Worm (Caenorhabditis elegans) whole organism, late embryonic: ENCODE data around the gene C01G6.9.

Experiments used
- C08G9.2 ChIP-seq: sonication (generic microtip); optimal IDR thresholded peaks from 2 replicates; lab custom pipeline; 2016; ENCODE audit warnings: mild to moderate bottlenecking, missing genetic modification characterization, moderate library complexity, missing compliant biosample characterization
- Y22D7AL.16 ChIP-seq: sonication (generic microtip); optimal IDR thresholded peaks from 2 replicates; lab custom pipeline; 2016; ENCODE audit warnings: missing genetic modification characterization, missing compliant biosample characterization
- ahr-1 ChIP-seq: sonication (generic microtip); optimal IDR thresholded peaks from 2 replicates; lab custom pipeline; 2016; ENCODE audit warnings: missing genetic modification characterization, missing compliant biosample characterization
- ama-1 ChIP-seq: fragments of 150-350 bp; optimal IDR thresholded peaks from 2 replicates; lab custom pipeline; 2014
- ceh-2 ChIP-seq: sonication (generic microtip); optimal IDR thresholded peaks from 2 replicates; lab custom pipeline; 2016; ENCODE audit warnings: missing genotype, missing genetic modification characterization, missing compliant biosample characterization
- ceh-31 ChIP-seq: sonication (generic microtip); optimal IDR thresholded peaks from 2 replicates; lab custom pipeline; 2016; ENCODE audit warnings: missing genetic modification characterization, missing compliant biosample characterization
- ceh-34 ChIP-seq: sonication (generic microtip); optimal IDR thresholded peaks from 2 replicates; lab custom pipeline; 2016; ENCODE audit warnings: mild to moderate bottlenecking, missing genetic modification characterization, missing compliant biosample characterization
- ceh-45 ChIP-seq: fragments of 200-800 bp; sonication (Bioruptor generic); IDR thresholded peaks from 2 replicates; pipeline ENCODE4 v1.3.6; 2022; ENCODE audit warnings: missing genetic modification reagents, missing genetic modification characterization, missing compliant biosample characterization
- ceh-48 ChIP-seq: sonication (generic microtip); optimal IDR thresholded peaks from 2 replicates; lab custom pipeline; 2016; ENCODE audit warnings: missing genetic modification characterization, inconsistent platforms, missing compliant biosample characterization
- ceh-6 ChIP-seq: fragments of 200-800 bp; sonication (Bioruptor generic); optimal IDR thresholded peaks from 2 replicates; lab custom pipeline; 2018; ENCODE audit warnings: mild to moderate bottlenecking, missing genetic modification characterization, missing compliant biosample characterization
- ceh-9 ChIP-seq: sonication (generic microtip); optimal IDR thresholded peaks from 2 replicates; lab custom pipeline; 2016; ENCODE audit warnings: mild to moderate bottlenecking, missing genetic modification characterization, inconsistent platforms, missing compliant biosample characterization
- che-1 ChIP-seq: sonication (generic microtip); optimal IDR thresholded peaks from 2 replicates; lab custom pipeline; 2016; ENCODE audit warnings: mild to moderate bottlenecking, missing genetic modification characterization, missing compliant biosample characterization
- dmd-4 ChIP-seq: sonication (generic microtip); optimal IDR thresholded peaks from 2 replicates; lab custom pipeline; 2016; ENCODE audit warnings: borderline replicate concordance, missing genetic modification characterization, missing compliant biosample characterization
- fkh-10 ChIP-seq: fragments of 150-350 bp; optimal IDR thresholded peaks from 2 replicates; lab custom pipeline; 2014; ENCODE audit warnings: missing biosample characterization, missing genetic modification reagents, missing genetic modification characterization
- gmeb-2 ChIP-seq: sonication (generic microtip); optimal IDR thresholded peaks from 2 replicates; lab custom pipeline; 2016; ENCODE audit warnings: missing genetic modification characterization, inconsistent platforms, missing compliant biosample characterization
- hlh-13 ChIP-seq: fragments of 200-800 bp; sonication (Bioruptor generic); optimal IDR thresholded peaks from 2 replicates; lab custom pipeline; 2018; ENCODE audit warnings: mild to moderate bottlenecking, missing genetic modification characterization, missing compliant biosample characterization
- hlh-15 ChIP-seq: sonication (generic microtip); optimal IDR thresholded peaks from 2 replicates; lab custom pipeline; 2016; ENCODE audit warnings: missing genetic modification characterization, missing compliant biosample characterization
- hlh-8 ChIP-seq: sonication (generic microtip); optimal IDR thresholded peaks from 2 replicates; lab custom pipeline; 2016; ENCODE audit warnings: missing genotype, missing genetic modification characterization, missing compliant biosample characterization
- mec-3 ChIP-seq: sonication (generic microtip); optimal IDR thresholded peaks from 2 replicates; lab custom pipeline; 2016; ENCODE audit warnings: borderline replicate concordance, missing genetic modification characterization, missing compliant biosample characterization
- nfya-1 ChIP-seq: sonication (generic microtip); optimal IDR thresholded peaks from 2 replicates; lab custom pipeline; 2017; ENCODE audit warnings: missing genetic modification characterization, mild to moderate bottlenecking, missing compliant biosample characterization, antibody characterized with exemption, moderate library complexity
- nhr-11 ChIP-seq: fragments of 150-350 bp; optimal IDR thresholded peaks from 2 replicates; lab custom pipeline; 2014; ENCODE audit warnings: missing biosample characterization, missing genetic modification characterization
- nhr-232 ChIP-seq: sonication (generic microtip); optimal IDR thresholded peaks from 2 replicates; lab custom pipeline; 2016; ENCODE audit warnings: missing genetic modification characterization, missing compliant biosample characterization
- odd-2 ChIP-seq: sonication (generic microtip); optimal IDR thresholded peaks from 2 replicates; lab custom pipeline; 2017; ENCODE audit warnings: antibody characterized with exemption, mild to moderate bottlenecking, missing genetic modification characterization, missing compliant biosample characterization
- pat-9 ChIP-seq: fragments of 200-800 bp; sonication (Bioruptor generic); optimal IDR thresholded peaks from 2 replicates; lab custom pipeline; 2018; ENCODE audit warnings: mild to moderate bottlenecking, missing genetic modification characterization, moderate library complexity, missing compliant biosample characterization
- pax-1 ChIP-seq: fragments of 150-350 bp; optimal IDR thresholded peaks from 2 replicates; lab custom pipeline; 2014; ENCODE audit warnings: missing biosample characterization, missing genetic modification characterization
- pha-4 ChIP-seq: fragments of 150-350 bp; optimal IDR thresholded peaks from 2 replicates; lab custom pipeline; 2018; ENCODE audit warnings: missing biosample characterization, missing genetic modification reagents, missing genetic modification characterization
- pros-1 ChIP-seq: fragments of 150-350 bp; optimal IDR thresholded peaks from 2 replicates; lab custom pipeline; 2014; ENCODE audit warnings: missing biosample characterization, missing genetic modification reagents, missing genetic modification characterization
- ref-2 ChIP-seq: sonication (generic microtip); optimal IDR thresholded peaks from 2 replicates; lab custom pipeline; 2016; ENCODE audit warnings: missing genetic modification characterization, missing compliant biosample characterization
- rnt-1 ChIP-seq: sonication (generic microtip); optimal IDR thresholded peaks from 2 replicates; lab custom pipeline; 2016; ENCODE audit warnings: missing genetic modification characterization, missing compliant biosample characterization
- sdc-2 ChIP-seq: sonication (generic microtip); optimal IDR thresholded peaks from 2 replicates; lab custom pipeline; 2016; ENCODE audit warnings: missing genotype, missing genetic modification characterization, missing compliant biosample characterization
- sox-2 ChIP-seq: fragments of 200-800 bp; sonication (Bioruptor generic); IDR thresholded peaks from 2 replicates; pipeline ENCODE4 v1.3.6; 2022; ENCODE audit warnings: missing genetic modification reagents, missing genetic modification characterization, missing compliant biosample characterization
- syd-9 ChIP-seq: sonication (generic microtip); optimal IDR thresholded peaks from 2 replicates; lab custom pipeline; 2016; ENCODE audit warnings: mild to moderate bottlenecking, missing genetic modification characterization, moderate library complexity, missing compliant biosample characterization
- ttx-3 ChIP-seq: sonication (generic microtip); optimal IDR thresholded peaks from 2 replicates; lab custom pipeline; 2016; ENCODE audit warnings: missing genetic modification reagents, missing genetic modification characterization, missing compliant biosample characterization
- unc-42 ChIP-seq: sonication (generic microtip); optimal IDR thresholded peaks from 2 replicates; lab custom pipeline; 2016; ENCODE audit warnings: missing genotype, missing genetic modification characterization, missing compliant biosample characterization
- unc-55 ChIP-seq: sonication (generic microtip); optimal IDR thresholded peaks from 2 replicates; lab custom pipeline; 2017; ENCODE audit warnings: missing biosample characterization, missing genetic modification reagents, missing genetic modification characterization

C01G6.9 gene

ce11 chrII:9313335-9313734, 17.7 kb upstream of the C01G6.9 start (continued):
- TF ChIP-seq C08G9.2 (tag; lab: Kevin White, UChicago) (no peak), ceh-31 (tag; lab: Kevin White, UChicago) (peak; percentile 83), odd-2 (tag; lab: Kevin White, UChicago) (no peak), sox-2 (GFP tag; lab: Robert Waterston, UW) (peak; percentile 73), hlh-15 (no peak), hlh-8 (tag; lab: Kevin White, UChicago) (no peak), ceh-9 (tag; lab: Kevin White, UChicago) (no peak), nhr-11 (tag; lab: Kevin White, UChicago) (no peak), gmeb-2 (tag; lab: Kevin White, UChicago) (no peak), hlh-13 (GFP tag; lab: Kevin White, UChicago) (no peak), ahr-1 (tag; lab: Kevin White, UChicago) (no peak), mec-3 (tag; lab: Kevin White, UChicago) (no peak), syd-9 (no peak), fkh-10 (no peak), nhr-232 (tag; lab: Kevin White, UChicago) (no peak), ceh-45 (GFP tag; lab: Robert Waterston, UW) (no peak), pat-9 (tag; lab: Kevin White, UChicago) (no peak), ceh-34 (tag; lab: Kevin White, UChicago) (peak; percentile 67), pax-1 (tag; lab: Kevin White, UChicago) (peak; percentile 93)

- TF ChIP-seq unc-42 (tag; lab: Kevin White, UChicago) (peak; percentile 88), nfya-1 (tag; lab: Kevin White, UChicago) (no peak), sdc-2 (tag; lab: Kevin White, UChicago) (no peak), hlh-8 (tag; lab: Kevin White, UChicago) (no peak)
These were observed 16.1 kb upstream of the C01G6.9 start for ce11 chrII:9311702-9312101.

ce11 chrII:9310794-9311193, 15.2 kb upstream of the C01G6.9 start:
- TF ChIP-seq unc-42 (tag; lab: Kevin White, UChicago): peak; percentile 48
- TF ChIP-seq ceh-48 (tag; lab: Kevin White, UChicago): no peak
- no peak for TF ChIP-seq pha-4
- TF ChIP-seq pros-1 (tag; lab: Kevin White, UChicago): no peak
- no peak for TF ChIP-seq ama-1 (lab: Kevin White, UChicago)
- TF ChIP-seq rnt-1 (tag; lab: Kevin White, UChicago): no peak

ce11 chrII:9310204-9310603, 14.6 kb upstream of the C01G6.9 start, which contains the start of gene cam-1:
Gene cam-1, minus strand, starts transcription at chrII:9310304.
- TF ChIP-seq hlh-15 (no peak), Y22D7AL.16 (tag; lab: Kevin White, UChicago) (no peak), che-1 (no peak), nhr-11 (tag; lab: Kevin White, UChicago) (no peak), unc-42 (tag; lab: Kevin White, UChicago) (no peak), gmeb-2 (tag; lab: Kevin White, UChicago) (no peak), ceh-2 (tag; lab: Kevin White, UChicago) (no peak), ttx-3 (no peak), unc-55 (GFP tag; lab: Kevin White, UChicago) (no peak), sdc-2 (tag; lab: Kevin White, UChicago) (no peak), ref-2 (tag; lab: Kevin White, UChicago) (no peak), ceh-6 (GFP tag; lab: Kevin White, UChicago) (no peak), nfya-1 (tag; lab: Kevin White, UChicago) (no peak), dmd-4 (tag; lab: Kevin White, UChicago) (no peak), C08G9.2 (tag; lab: Kevin White, UChicago) (no peak), pat-9 (tag; lab: Kevin White, UChicago) (no peak)
